Worm (Caenorhabditis elegans): ENCODE results near the gene best-14.

ce11 chrV:10540024-10540423, 17.8 kb upstream of the best-14 start, which contains the start of gene degt-1:
- no peak for TF ChIP-seq unc-39 (tag; optimal IDR thresholded peaks at IDR 0.05)
- no peak for TF ChIP-seq elt-1 (tag; optimal IDR thresholded peaks at IDR 0.05; ENCODE audit: borderline replicate concordance, insufficient read depth)
- no peak for TF ChIP-seq nhr-28 (tag; optimal IDR thresholded peaks at IDR 0.05)
- TF ChIP-seq nhr-76 (tag; optimal IDR thresholded peaks at IDR 0.05) = no peak
- TF ChIP-seq bed-3 (GFP tag; optimal IDR thresholded peaks at IDR 0.05) = no peak
- TF ChIP-seq lsy-2 (tag; optimal IDR thresholded peaks at IDR 0.05) = no peak
- no peak for TF ChIP-seq hlh-1 (tag; optimal IDR thresholded peaks at IDR 0.05)
- no peak for TF ChIP-seq elt-3 (tag; optimal IDR thresholded peaks at IDR 0.05)
- no peak for TF ChIP-seq flh-1 (GFP tag; optimal IDR thresholded peaks at IDR 0.05)
- no peak for TF ChIP-seq ceh-83 (GFP tag; optimal IDR thresholded peaks at IDR 0.05)
- TF ChIP-seq unc-62 (GFP tag; optimal IDR thresholded peaks at IDR 0.05) = no peak
- no peak for TF ChIP-seq ces-1 (GFP tag; optimal IDR thresholded peaks at IDR 0.05)
- no peak for TF ChIP-seq nhr-12 (tag; optimal IDR thresholded peaks at IDR 0.05)
